Worm (Caenorhabditis elegans): ENCODE measurements around the gene dmsr-9.
A peak's percentile ranks its signal among the peaks of the same experiment; 100 is the strongest.

dmsr-9 gene

ce11 chrV:6775708-6776107, 23.8 kb downstream of the dmsr-9 start, which contains the start of gene srh-28:
srh-28 (minus strand) TSS chrV:6775808.
- no peak for TF ChIP-seq npax-4 (tag; optimal IDR thresholded peaks at IDR 0.05)
- TF ChIP-seq ets-4 (tag; optimal IDR thresholded peaks at IDR 0.05) = no peak
- TF ChIP-seq unc-86 (tag; optimal IDR thresholded peaks at IDR 0.05) = no peak
- no peak for TF ChIP-seq ceh-22 (tag; optimal IDR thresholded peaks at IDR 0.05)
- no peak for TF ChIP-seq sox-4 (tag; optimal IDR thresholded peaks at IDR 0.05)
- no peak for TF ChIP-seq pax-1 (tag; optimal IDR thresholded peaks at IDR 0.05)
- TF ChIP-seq hlh-6 (tag; optimal IDR thresholded peaks at IDR 0.05) = no peak
- TF ChIP-seq ama-1 (optimal IDR thresholded peaks at IDR 0.05) = no peak

DNA sequence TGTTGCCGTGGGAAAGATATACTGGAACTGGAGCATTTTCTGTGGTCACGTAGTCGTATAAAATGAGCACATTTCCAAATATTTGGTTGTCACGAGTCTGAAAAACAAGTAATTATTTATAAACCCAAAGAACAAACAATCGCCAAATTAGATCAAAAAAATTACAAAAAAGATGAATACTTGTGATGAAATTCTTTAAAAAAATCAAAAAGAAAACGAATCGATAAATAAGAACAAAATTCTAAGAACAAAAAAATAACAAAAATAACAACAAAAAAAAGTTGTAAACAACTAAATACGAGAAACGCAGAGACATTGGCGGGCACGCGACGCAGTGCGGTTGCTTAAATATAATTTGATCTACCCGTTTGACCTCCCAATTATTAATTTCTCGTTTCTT, 25.7 kb downstream of the dmsr-9 start, which contains the start of gene ZC404.16:
Gene ZC404.16 (minus strand): TSS at position 101 of the 400 bp plus-strand sequence.
- TF ChIP-seq ceh-9 (tag; optimal IDR thresholded peaks at IDR 0.05) (no peak), pat-9 (tag; optimal IDR thresholded peaks at IDR 0.05) (no peak), T23F11.4 (GFP tag; optimal IDR thresholded peaks at IDR 0.05) (no peak), npax-4 (tag; optimal IDR thresholded peaks at IDR 0.05) (no peak), eyg-1 (tag; optimal IDR thresholded peaks at IDR 0.05) (no peak), ama-1 (optimal IDR thresholded peaks at IDR 0.05) (no peak), elt-4 (tag; optimal IDR thresholded peaks at IDR 0.05) (no peak), pha-2 (tag; optimal IDR thresholded peaks at IDR 0.05) (no peak), fkh-10 (GFP tag; optimal IDR thresholded peaks at IDR 0.05) (no peak), hlh-6 (tag; optimal IDR thresholded peaks at IDR 0.05) (no peak), ceh-31 (tag; optimal IDR thresholded peaks at IDR 0.05) (no peak), fkh-6 (tag; optimal IDR thresholded peaks at IDR 0.05) (no peak), K09A11.1 (tag; optimal IDR thresholded peaks at IDR 0.05; ENCODE audit: insufficient read depth) (no peak), nfya-1 (tag; optimal IDR thresholded peaks at IDR 0.05) (no peak), ceh-48 (tag; optimal IDR thresholded peaks at IDR 0.05) (no peak), elt-2 (tag; optimal IDR thresholded peaks at IDR 0.05) (no peak), hlh-13 (GFP tag; optimal IDR thresholded peaks at IDR 0.05) (no peak)

- TF ChIP-seq elt-4 (tag; optimal IDR thresholded peaks at IDR 0.05) (no peak), K09A11.1 (tag; optimal IDR thresholded peaks at IDR 0.05; ENCODE audit: insufficient read depth) (no peak), ceh-48 (tag; optimal IDR thresholded peaks at IDR 0.05) (no peak), pha-2 (tag; optimal IDR thresholded peaks at IDR 0.05) (no peak), dmd-4 (tag; optimal IDR thresholded peaks at IDR 0.05; ENCODE audit: borderline replicate concordance) (no peak), pqm-1 (tag; optimal IDR thresholded peaks at IDR 0.05) (no peak), tbx-2 (tag; optimal IDR thresholded peaks at IDR 0.05) (no peak), mec-3 (tag; optimal IDR thresholded peaks at IDR 0.05; ENCODE audit: borderline replicate concordance) (no peak), hlh-30 (tag; optimal IDR thresholded peaks at IDR 0.05; ENCODE audit: insufficient read depth) (no peak), eyg-1 (tag; optimal IDR thresholded peaks at IDR 0.05) (no peak), ceh-34 (tag; optimal IDR thresholded peaks at IDR 0.05) (no peak)
Measured at ce11 chrV:6771645-6772044, 27.8 kb downstream of the dmsr-9 start, which contains the start of gene srh-30. srh-30 (minus strand) TSS chrV:6771745.

- no peak for TF ChIP-seq ref-2 (tag; optimal IDR thresholded peaks at IDR 0.05)
Measured at ce11 chrV:6769440-6769839, 30.0 kb downstream of the dmsr-9 start.

DNA sequence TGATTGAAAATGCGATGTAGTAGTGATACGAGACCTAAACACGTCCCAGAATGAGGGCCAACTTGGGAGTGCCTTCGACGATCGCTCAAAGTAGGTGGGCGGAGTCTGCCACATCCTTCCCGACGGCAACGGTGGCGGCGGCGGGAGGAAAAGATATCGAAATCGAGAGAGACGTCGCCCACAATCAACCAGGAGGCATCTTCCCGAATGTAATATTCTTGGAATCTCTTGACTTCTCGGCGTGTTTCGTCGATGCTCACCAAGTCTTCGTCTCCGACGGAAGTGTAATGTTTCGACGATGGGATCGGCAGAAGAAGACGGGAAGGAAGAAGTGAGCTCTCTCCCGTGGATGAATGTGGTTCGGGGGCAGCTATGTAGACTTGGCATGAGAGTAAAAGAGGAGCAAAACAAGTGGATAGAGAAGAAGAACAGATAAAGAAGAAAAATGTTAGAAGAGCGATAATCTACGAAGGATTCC, 31.0 kb downstream of the dmsr-9 start, which contains the start of the genes T25F10.1 and clik-1:
Gene T25F10.1 (plus strand): TSS at position 51 of the 478 bp plus-strand sequence.
Gene clik-1 (minus strand): TSS at position 281 of the 478 bp plus-strand sequence.
- peak; percentile 41 for TF ChIP-seq ceh-34 (tag; optimal IDR thresholded peaks at IDR 0.05)
- peak; percentile 89 for TF ChIP-seq ceh-18 (tag; optimal IDR thresholded peaks at IDR 0.05)
- TF ChIP-seq unc-55 (GFP tag; optimal IDR thresholded peaks at IDR 0.05) = peak; percentile 7
- TF ChIP-seq rnt-1 (tag; optimal IDR thresholded peaks at IDR 0.05) = peak; percentile 65
- no peak for TF ChIP-seq ets-4 (tag; optimal IDR thresholded peaks at IDR 0.05)
- peak; percentile 19 for TF ChIP-seq F13H6.1 (tag; optimal IDR thresholded peaks at IDR 0.05)
- no peak for TF ChIP-seq C08G9.2 (tag; optimal IDR thresholded peaks at IDR 0.05)
